Worm (Caenorhabditis elegans) whole organism, midembryonic: ENCODE results near the gene cdc-48.1.

ENCODE experiments used
- flt-1 ChIP-seq: fragments of 200-800 bp; sonication (Bioruptor generic); IDR thresholded peaks from 2 replicates; pipeline ENCODE4 v1.3.6; 2022; ENCODE audit warnings: missing genetic modification characterization, missing compliant biosample characterization
- med-1 ChIP-seq: sonication (generic microtip); optimal IDR thresholded peaks from 2 replicates; lab custom pipeline; 2017; ENCODE audit warnings: missing genetic modification characterization, mild to moderate bottlenecking, missing compliant biosample characterization, antibody characterized with exemption, missing genetic modification reagents; ENCODE audit not compliant: insufficient read depth
- tab-1 ChIP-seq: fragments of 200-800 bp; sonication (Bioruptor generic); IDR thresholded peaks from 2 replicates; pipeline ENCODE4 v1.3.6; 2022; ENCODE audit warnings: missing genetic modification characterization, missing compliant biosample characterization
- ztf-29 ChIP-seq: fragments of 200-800 bp; sonication (Bioruptor generic); IDR thresholded peaks from 2 replicates; pipeline ENCODE4 v1.3.6; 2022; ENCODE audit warnings: missing genetic modification reagents, missing genetic modification characterization, missing compliant biosample characterization

ce11 chrII:10592452-10592851 is 29.2 kb upstream of the cdc-48.1 start, which contains the start of gene crn-5:
- TF ChIP-seq tab-1 (GFP tag; lab: Robert Waterston, UW): no peak
- no peak for TF ChIP-seq ztf-29 (GFP tag; lab: Robert Waterston, UW)
- TF ChIP-seq med-1 (GFP tag; lab: Kevin White, UChicago): no peak
- no peak for TF ChIP-seq flt-1 (GFP tag; lab: Robert Waterston, UW)
